Worm (Caenorhabditis elegans) whole organism, late embryonic: ENCODE measurements around the gene msp-81.
A peak's percentile ranks its signal among the peaks of the same experiment; 100 is the strongest.

Source experiments
- C08G9.2 ChIP-seq: sonication (generic microtip); optimal IDR thresholded peaks from 2 replicates; lab custom pipeline; 2016; ENCODE audit warnings: mild to moderate bottlenecking, missing genetic modification characterization, moderate library complexity, missing compliant biosample characterization
- K09A11.1 ChIP-seq: sonication (generic microtip); optimal IDR thresholded peaks from 2 replicates; lab custom pipeline; 2017; ENCODE audit warnings: antibody characterized with exemption, mild to moderate bottlenecking, missing genetic modification characterization, missing compliant biosample characterization; ENCODE audit not compliant: insufficient read depth
- T23F11.4 ChIP-seq: fragments of 200-800 bp; sonication (Bioruptor generic); optimal IDR thresholded peaks from 2 replicates; lab custom pipeline; 2018; ENCODE audit warnings: mild to moderate bottlenecking, missing genetic modification characterization, missing compliant biosample characterization
- Y22D7AL.16 ChIP-seq: sonication (generic microtip); optimal IDR thresholded peaks from 2 replicates; lab custom pipeline; 2016; ENCODE audit warnings: missing genetic modification characterization, missing compliant biosample characterization
- ahr-1 ChIP-seq: sonication (generic microtip); optimal IDR thresholded peaks from 2 replicates; lab custom pipeline; 2016; ENCODE audit warnings: missing genetic modification characterization, missing compliant biosample characterization
- ceh-14 ChIP-seq: sonication (generic microtip); optimal IDR thresholded peaks from 2 replicates; lab custom pipeline; 2016; ENCODE audit warnings: missing genotype, missing genetic modification characterization, missing compliant biosample characterization
- ceh-18 ChIP-seq: sonication (generic microtip); optimal IDR thresholded peaks from 2 replicates; lab custom pipeline; 2016; ENCODE audit warnings: missing genetic modification characterization, missing compliant biosample characterization
- ceh-22 ChIP-seq: sonication (generic microtip); optimal IDR thresholded peaks from 2 replicates; lab custom pipeline; 2017; ENCODE audit warnings: missing biosample characterization, missing genetic modification characterization
- ceh-24 ChIP-seq: sonication (generic microtip); optimal IDR thresholded peaks from 2 replicates; lab custom pipeline; 2016; ENCODE audit warnings: mild to moderate bottlenecking, missing genetic modification characterization, missing compliant biosample characterization
- ceh-34 ChIP-seq: sonication (generic microtip); optimal IDR thresholded peaks from 2 replicates; lab custom pipeline; 2016; ENCODE audit warnings: mild to moderate bottlenecking, missing genetic modification characterization, missing compliant biosample characterization
- ceh-45 ChIP-seq: fragments of 200-800 bp; sonication (Bioruptor generic); IDR thresholded peaks from 2 replicates; pipeline ENCODE4 v1.3.6; 2022; ENCODE audit warnings: missing genetic modification reagents, missing genetic modification characterization, missing compliant biosample characterization
- che-1 ChIP-seq: sonication (generic microtip); optimal IDR thresholded peaks from 2 replicates; lab custom pipeline; 2016; ENCODE audit warnings: mild to moderate bottlenecking, missing genetic modification characterization, missing compliant biosample characterization
- elt-2 ChIP-seq: sonication (generic microtip); optimal IDR thresholded peaks from 2 replicates; lab custom pipeline; 2016; ENCODE audit warnings: missing genetic modification reagents, missing genetic modification characterization, missing compliant biosample characterization
- elt-4 ChIP-seq: sonication (generic microtip); optimal IDR thresholded peaks from 2 replicates; lab custom pipeline; 2016; ENCODE audit warnings: missing genetic modification characterization, missing compliant biosample characterization
- hlh-15 ChIP-seq: sonication (generic microtip); optimal IDR thresholded peaks from 2 replicates; lab custom pipeline; 2016; ENCODE audit warnings: missing genetic modification characterization, missing compliant biosample characterization
- hlh-30 ChIP-seq: sonication (generic microtip); optimal IDR thresholded peaks from 2 replicates; lab custom pipeline; 2017; ENCODE audit warnings: antibody characterized with exemption, missing genetic modification characterization, missing compliant biosample characterization; ENCODE audit not compliant: insufficient read depth
- lim-6 ChIP-seq: sonication (generic microtip); optimal IDR thresholded peaks from 2 replicates; lab custom pipeline; 2016; ENCODE audit warnings: missing genetic modification characterization, missing compliant biosample characterization
- lin-11 ChIP-seq: fragments of 200-800 bp; sonication (Bioruptor generic); optimal IDR thresholded peaks from 2 replicates; lab custom pipeline; 2018; ENCODE audit warnings: mild to moderate bottlenecking, missing genetic modification characterization, missing compliant biosample characterization
- madf-2 ChIP-seq: sonication (generic microtip); optimal IDR thresholded peaks from 2 replicates; lab custom pipeline; 2017; ENCODE audit warnings: missing genetic modification characterization, missing compliant biosample characterization
- nhr-232 ChIP-seq: sonication (generic microtip); optimal IDR thresholded peaks from 2 replicates; lab custom pipeline; 2016; ENCODE audit warnings: missing genetic modification characterization, missing compliant biosample characterization
- odd-2 ChIP-seq: sonication (generic microtip); optimal IDR thresholded peaks from 2 replicates; lab custom pipeline; 2017; ENCODE audit warnings: antibody characterized with exemption, mild to moderate bottlenecking, missing genetic modification characterization, missing compliant biosample characterization
- pag-3 ChIP-seq: sonication (generic microtip); optimal IDR thresholded peaks from 2 replicates; lab custom pipeline; 2016; ENCODE audit warnings: missing compliant biosample characterization, missing genetic modification characterization, borderline replicate concordance
- pha-2 ChIP-seq: sonication (generic microtip); optimal IDR thresholded peaks from 2 replicates; lab custom pipeline; 2017; ENCODE audit warnings: mild to moderate bottlenecking, missing genetic modification characterization, missing compliant biosample characterization
- pha-4 ChIP-seq: fragments of 150-350 bp; optimal IDR thresholded peaks from 2 replicates; lab custom pipeline; 2018; ENCODE audit warnings: missing biosample characterization, missing genetic modification reagents, missing genetic modification characterization
- ref-2 ChIP-seq: sonication (generic microtip); optimal IDR thresholded peaks from 2 replicates; lab custom pipeline; 2016; ENCODE audit warnings: missing genetic modification characterization, missing compliant biosample characterization
- rnt-1 ChIP-seq: sonication (generic microtip); optimal IDR thresholded peaks from 2 replicates; lab custom pipeline; 2016; ENCODE audit warnings: missing genetic modification characterization, missing compliant biosample characterization
- sdc-2 ChIP-seq: sonication (generic microtip); optimal IDR thresholded peaks from 2 replicates; lab custom pipeline; 2016; ENCODE audit warnings: missing genotype, missing genetic modification characterization, missing compliant biosample characterization
- sox-2 ChIP-seq: fragments of 200-800 bp; sonication (Bioruptor generic); IDR thresholded peaks from 2 replicates; pipeline ENCODE4 v1.3.6; 2022; ENCODE audit warnings: missing genetic modification reagents, missing genetic modification characterization, missing compliant biosample characterization
- sox-4 ChIP-seq: sonication (generic microtip); optimal IDR thresholded peaks from 2 replicates; lab custom pipeline; 2017; ENCODE audit warnings: mild to moderate bottlenecking, missing genetic modification characterization, inconsistent platforms, missing compliant biosample characterization
- syd-9 ChIP-seq: sonication (generic microtip); optimal IDR thresholded peaks from 2 replicates; lab custom pipeline; 2016; ENCODE audit warnings: mild to moderate bottlenecking, missing genetic modification characterization, moderate library complexity, missing compliant biosample characterization
- ttx-3 ChIP-seq: sonication (generic microtip); optimal IDR thresholded peaks from 2 replicates; lab custom pipeline; 2016; ENCODE audit warnings: missing genetic modification reagents, missing genetic modification characterization, missing compliant biosample characterization
- unc-3 ChIP-seq, 2 experiments: fragments of 200-800 bp in 1 of 2; sonication (Bioruptor generic) in 1 of 2; sonication (generic microtip) in 1 of 2; conservative IDR thresholded peaks in 1 of 2; optimal IDR thresholded peaks in 1 of 2; 2 replicates each; pipeline versions ENCODE4 v1.3.6 to Lab custom; 2016 to 2022; ENCODE audit warnings: missing compliant biosample characterization in 2 of 2, missing genetic modification characterization in 2 of 2, missing genetic modification reagents in 1 of 2
- unc-86 ChIP-seq: sonication (generic microtip); optimal IDR thresholded peaks from 2 replicates; lab custom pipeline; 2016; ENCODE audit warnings: missing genetic modification characterization, missing compliant biosample characterization

The msp-81 gene

DNA sequence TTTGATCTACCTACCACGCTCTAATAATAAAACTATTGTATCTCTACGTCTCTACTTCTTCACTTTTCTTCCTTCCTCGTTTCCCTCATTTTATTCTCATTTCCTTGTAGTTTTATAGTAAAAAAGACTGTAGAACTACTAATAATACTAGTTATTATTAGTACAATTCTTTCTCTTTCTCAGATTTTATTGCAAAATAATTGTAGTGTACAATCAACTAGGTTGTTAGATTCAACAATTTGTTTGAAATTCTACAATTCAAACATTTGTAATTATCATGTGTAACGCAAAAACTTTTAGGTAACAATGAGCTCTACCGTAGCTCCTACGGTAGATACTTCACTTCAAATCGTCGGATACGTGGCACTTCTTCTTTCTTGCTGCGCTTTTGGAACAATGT is 19.5 kb upstream of the msp-81 start, which contains the start of gene K07F5.12:
Gene K07F5.12 (plus strand): TSS at position 301 of the 400 bp plus-strand sequence.
- TF ChIP-seq hlh-30 (no peak), ref-2 (no peak), K09A11.1 (tag; lab: Kevin White, UChicago) (no peak), unc-3 (GFP tag; conservative IDR thresholded peaks at IDR 0.05; lab: Robert Waterston, UW) (no peak), unc-3 (tag; optimal IDR thresholded peaks at IDR 0.05; lab: Kevin White, UChicago) (no peak)

DNA sequence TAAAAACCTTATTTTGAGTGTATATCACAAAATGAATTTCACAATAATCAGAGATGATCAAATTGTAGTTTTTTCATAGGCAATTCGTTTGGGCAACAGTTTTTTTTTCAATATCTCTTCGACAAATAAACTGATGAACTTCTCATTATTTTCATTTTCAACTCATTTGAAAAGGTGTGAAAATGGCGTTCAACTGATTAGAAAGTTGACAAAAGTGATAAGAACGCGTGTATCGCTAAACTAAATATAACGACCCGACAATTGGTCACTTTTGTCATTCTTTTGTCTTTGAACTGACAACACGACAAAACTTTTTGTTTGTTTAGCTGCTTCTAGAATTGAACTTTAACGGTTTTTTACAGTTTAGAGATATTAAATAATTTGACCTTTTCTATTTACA is 18.7 kb upstream of the msp-81 start:
- TF ChIP-seq elt-2 (tag; lab: Kevin White, UChicago) = peak; percentile 51
- no peak for TF ChIP-seq C08G9.2 (tag; lab: Kevin White, UChicago)

DNA sequence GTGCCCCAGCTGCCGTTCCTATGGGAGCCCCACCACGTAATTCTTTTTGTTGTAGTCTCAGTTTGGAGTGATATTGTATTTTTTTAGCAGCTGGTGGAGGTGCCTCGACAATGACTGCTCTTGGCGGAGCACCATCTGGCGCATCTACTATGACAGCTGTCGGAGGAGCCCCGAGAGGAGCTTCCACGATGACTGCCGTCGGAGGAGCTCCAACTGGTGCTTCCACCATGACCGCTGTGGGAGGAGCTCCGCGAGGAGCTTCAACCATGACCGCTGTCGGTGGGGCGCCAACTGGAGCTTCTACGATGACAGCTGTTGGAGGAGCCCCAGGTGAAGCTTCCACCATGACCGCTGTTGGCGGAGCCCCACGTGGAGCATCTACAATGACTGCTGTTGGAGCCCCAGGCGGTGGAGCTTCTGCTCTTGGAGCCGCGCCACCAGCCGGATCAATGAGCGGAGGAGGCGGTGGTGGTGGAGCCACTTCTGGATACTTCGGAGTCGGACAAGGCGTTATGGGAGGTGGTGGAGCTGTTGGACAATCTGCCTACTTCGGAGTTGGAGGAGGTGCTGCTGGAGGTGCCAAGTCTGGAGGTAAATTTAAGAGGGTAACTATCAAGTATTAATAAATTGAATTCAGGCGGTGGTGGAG is 16.7 kb upstream of the msp-81 start:
- TF ChIP-seq sdc-2 (tag; lab: Kevin White, UChicago) (peak; percentile 9), ttx-3 (tag; lab: Kevin White, UChicago) (no peak)

DNA sequence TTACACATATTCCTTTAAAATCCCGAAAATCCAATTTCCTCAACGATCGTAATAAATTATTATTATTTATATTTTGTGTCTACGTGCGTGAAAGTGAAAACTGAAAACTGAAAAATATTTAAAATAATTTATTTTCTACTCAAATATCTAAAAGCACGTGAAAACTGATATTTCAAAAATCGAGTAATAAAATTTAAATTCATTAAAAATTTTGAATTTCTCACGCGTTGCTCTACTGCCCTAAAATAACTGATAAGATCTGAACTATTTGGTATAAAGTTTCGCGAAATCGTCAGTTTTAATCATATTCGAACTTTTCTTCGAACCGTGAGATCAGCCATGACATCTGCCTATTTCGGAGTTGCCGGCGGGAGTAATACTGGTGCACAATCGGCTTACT is 16.0 kb upstream of the msp-81 start, which contains the start of gene ssq-1:
Gene ssq-1 (plus strand): TSS at position 301 of the 400 bp plus-strand sequence.
- TF ChIP-seq T23F11.4 (GFP tag; lab: Kevin White, UChicago) (no peak), ceh-22 (tag; lab: Kevin White, UChicago) (no peak), ref-2 (no peak), ceh-14 (tag; lab: Kevin White, UChicago) (no peak), unc-86 (tag; lab: Kevin White, UChicago) (no peak), K09A11.1 (tag; lab: Kevin White, UChicago) (no peak), nhr-232 (tag; lab: Kevin White, UChicago) (no peak), ceh-24 (no peak), rnt-1 (tag; lab: Kevin White, UChicago) (no peak)

DNA sequence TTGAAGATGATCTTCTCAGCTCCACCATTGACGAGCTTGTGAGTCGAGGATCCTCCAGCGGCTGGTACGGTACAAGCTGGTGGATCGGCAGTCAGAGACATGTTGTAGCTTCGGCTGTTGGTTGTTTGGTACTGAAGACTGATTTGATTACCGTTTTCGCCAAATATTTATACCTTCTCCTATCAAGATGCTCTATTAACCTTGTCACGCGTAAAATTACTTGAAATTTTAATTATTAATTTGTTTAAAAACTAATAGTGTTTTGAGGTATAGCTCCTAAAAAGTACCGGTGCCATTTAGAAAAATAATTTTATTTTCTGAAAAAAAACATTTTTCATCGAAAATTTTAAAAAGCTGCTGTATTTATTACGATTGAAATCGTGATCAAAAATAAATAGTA is 14.7 kb upstream of the msp-81 start, which contains the start of gene ssp-10:
Gene ssp-10 (minus strand): TSS at position 101 of the 400 bp plus-strand sequence.
- TF ChIP-seq ahr-1 (tag; lab: Kevin White, UChicago) (no peak), odd-2 (tag; lab: Kevin White, UChicago) (no peak), madf-2 (tag; lab: Kevin White, UChicago) (no peak), unc-3 (GFP tag; conservative IDR thresholded peaks at IDR 0.05; lab: Robert Waterston, UW) (no peak), unc-3 (tag; optimal IDR thresholded peaks at IDR 0.05; lab: Kevin White, UChicago) (no peak), elt-2 (tag; lab: Kevin White, UChicago) (no peak), sdc-2 (tag; lab: Kevin White, UChicago) (no peak), ceh-45 (GFP tag; lab: Robert Waterston, UW) (no peak), ceh-34 (tag; lab: Kevin White, UChicago) (no peak), che-1 (tag; lab: Kevin White, UChicago) (no peak), hlh-15 (no peak), elt-4 (tag; lab: Kevin White, UChicago) (no peak), unc-86 (tag; lab: Kevin White, UChicago) (no peak), pha-4 (no peak), lim-6 (tag; lab: Kevin White, UChicago) (no peak)

DNA sequence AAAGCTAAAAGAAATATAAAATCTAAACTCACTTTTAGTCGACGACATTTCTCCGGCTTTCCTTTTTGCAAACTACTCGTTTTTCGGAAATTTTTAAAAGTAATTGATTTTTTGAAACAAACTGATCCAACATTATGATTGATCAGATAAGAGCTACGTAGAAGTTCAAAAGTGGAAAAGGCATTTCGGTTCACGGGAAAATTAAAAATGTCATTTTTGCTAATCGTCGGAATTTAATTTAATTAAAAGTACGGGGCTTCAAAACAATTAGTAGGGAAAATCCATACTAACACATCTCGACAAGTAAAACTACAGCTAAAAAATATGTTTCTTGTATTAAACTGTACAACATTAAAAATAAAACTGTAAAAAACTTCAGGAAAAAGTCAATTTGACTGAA is 13.4 kb upstream of the msp-81 start, which contains the start of gene K07F5.8:
Gene K07F5.8 (minus strand): TSS at position 101 of the 400 bp plus-strand sequence.
- TF ChIP-seq pha-2 (tag; lab: Kevin White, UChicago) (no peak), lin-11 (tag; lab: Kevin White, UChicago) (no peak), sox-4 (no peak), ceh-18 (tag; lab: Kevin White, UChicago) (no peak), sox-2 (GFP tag; lab: Robert Waterston, UW) (no peak), ttx-3 (tag; lab: Kevin White, UChicago) (no peak), syd-9 (tag; lab: Kevin White, UChicago) (no peak), pag-3 (tag; lab: Kevin White, UChicago) (no peak), Y22D7AL.16 (tag; lab: Kevin White, UChicago) (no peak)
